Worm (Caenorhabditis elegans) whole organism, young adult: ENCODE data around the gene npr-35.

ENCODE experiments used
- akir-1 ChIP-seq: fragments of 200-800 bp; sonication (Bioruptor generic); optimal IDR thresholded peaks from 2 replicates; lab custom pipeline; 2018; ENCODE audit warnings: mild to moderate bottlenecking, missing genetic modification characterization, moderate library complexity, missing compliant biosample characterization
- let-607 ChIP-seq, 2 experiments: fragments of 200-800 bp in 1 of 2; sonication (Bioruptor generic) in 1 of 2; sonication (generic microtip) in 1 of 2; optimal IDR thresholded peaks; 2 replicates each; lab custom pipeline; 2016 to 2018; ENCODE audit warnings: mild to moderate bottlenecking in 2 of 2, missing compliant biosample characterization in 2 of 2, missing genetic modification characterization in 2 of 2, moderate library complexity in 2 of 2, missing genotype in 1 of 2
- mel-28 ChIP-seq: sonication (generic microtip); optimal IDR thresholded peaks from 2 replicates; lab custom pipeline; 2016; ENCODE audit warnings: borderline replicate concordance, mild to moderate bottlenecking, missing genetic modification characterization, missing compliant biosample characterization
- nhr-27 ChIP-seq: fragments of 200-800 bp; sonication (Bioruptor generic); optimal IDR thresholded peaks from 2 replicates; lab custom pipeline; 2018; ENCODE audit warnings: mild to moderate bottlenecking, missing genetic modification characterization, moderate library complexity, missing compliant biosample characterization
- pbrm-1 ChIP-seq: fragments of 200-800 bp; sonication (Bioruptor generic); IDR thresholded peaks from 2 replicates; pipeline ENCODE4 v1.3.6; 2022; ENCODE audit warnings: missing genetic modification reagents, missing genetic modification characterization, missing compliant biosample characterization
- sea-2 ChIP-seq: fragments of 200-800 bp; sonication (Bioruptor generic); IDR thresholded peaks from 2 replicates; pipeline ENCODE4 v1.3.6; 2022; ENCODE audit warnings: missing genetic modification characterization, missing compliant biosample characterization
- snpc-4 ChIP-seq, 5 experiments: fragments of 150-350 bp in 1 of 5; sonication (generic microtip) in 4 of 5; optimal IDR thresholded peaks; 2 replicates each; lab custom pipeline; 2014 to 2018; ENCODE audit warnings: missing genetic modification characterization in 5 of 5, missing biosample characterization in 3 of 5, antibody characterized with exemption in 2 of 5, mild to moderate bottlenecking in 2 of 5, missing compliant biosample characterization in 2 of 5, missing genotype in 2 of 5, moderate library complexity in 2 of 5, missing genetic modification reagents in 1 of 5

ce11 chrIV:7782292-7782691, 38.7 kb downstream of the npr-35 start, which contains the start of gene sec-10:
- TF ChIP-seq let-607 (tag; optimal IDR thresholded peaks at IDR 0.05; lab: Kevin White, UChicago) (no peak), sea-2 (GFP tag; lab: Robert Waterston, UW) (no peak), snpc-4 (GFP tag; optimal IDR thresholded peaks at IDR 0.05; lab: Kevin White, UChicago) (no peak), snpc-4 (tag; optimal IDR thresholded peaks at IDR 0.05; lab: Kevin White, UChicago) (no peak), pbrm-1 (GFP tag; lab: Robert Waterston, UW) (0 out of 2 replicates have a peak, but pooled peaks have one; percentile 35), nhr-27 (tag; lab: Kevin White, UChicago) (no peak), akir-1 (GFP tag; lab: Kevin White, UChicago) (no peak), mel-28 (tag; lab: Kevin White, UChicago) (no peak)
